Fruit fly (Drosophila melanogaster): ENCODE results near the gene Ctps.
A peak's percentile ranks its signal among the peaks of the same experiment; 100 is the strongest.

Ctps gene

dm6 chr3L:15136659-15137572, 39.2 kb downstream of the Ctps start, which contains the start of gene CG12316 (continued):
- peak; percentile 72 for TF ChIP-seq Kr (GFP tag; optimal IDR thresholded peaks at IDR 0.05)
- TF ChIP-seq CG12219 (GFP tag; optimal IDR thresholded peaks at IDR 0.05), result peak; percentile 95
- TF ChIP-seq Hey (tag; optimal IDR thresholded peaks at IDR 0.05), result peak; percentile 75
- peak; percentile 88 for TF ChIP-seq Bteb2 (GFP tag; optimal IDR thresholded peaks at IDR 0.05)
- no peak for TF ChIP-seq br (optimal IDR thresholded peaks at IDR 0.05)
- TF ChIP-seq pan (optimal IDR thresholded peaks at IDR 0.05), result no peak
- peak in 1 of 2 experiments; percentile 82 for TF ChIP-seq pan (GFP tag; optimal IDR thresholded peaks at IDR 0.05 in 1 of 2, IDR thresholded peaks at IDR 0.05 in 1 of 2)
- TF ChIP-seq Nf-YB (GFP tag; optimal IDR thresholded peaks at IDR 0.05), result peak; percentile 80
- TF ChIP-seq Ssrp (tag; optimal IDR thresholded peaks at IDR 0.05), result peak; percentile 88
- TF ChIP-seq Mrtf (GFP tag; IDR thresholded peaks at IDR 0.05), result peak; percentile 79
- TF ChIP-seq CG18262 (tag; optimal IDR thresholded peaks at IDR 0.05), result peak; percentile 95
- TF ChIP-seq CG9932 (GFP tag; IDR thresholded peaks at IDR 0.05), result peak; percentile 81
- TF ChIP-seq CG2202 (tag; optimal IDR thresholded peaks at IDR 0.05), result peak; percentile 92
- TF ChIP-seq Oaz (GFP tag; IDR thresholded peaks at IDR 0.05), result peak; percentile 63
- TF ChIP-seq jumu (GFP tag; optimal IDR thresholded peaks at IDR 0.05), result peak; percentile 94
- TF ChIP-seq CG8290 (GFP tag; optimal IDR thresholded peaks at IDR 0.05), result peak; percentile 80
- peak in 1 of 2 experiments; percentile 85 for TF ChIP-seq CG8290 (tag; optimal IDR thresholded peaks at IDR 0.05)
- TF ChIP-seq sim (GFP tag; IDR thresholded peaks at IDR 0.05), result peak; percentile 85
- TF ChIP-seq Dref (GFP tag; IDR thresholded peaks at IDR 0.05), result peak; percentile 71
- peak; percentile 94 for TF ChIP-seq Hmr (GFP tag; optimal IDR thresholded peaks at IDR 0.05)
- peak; percentile 85 for TF ChIP-seq CG5245 (GFP tag; optimal IDR thresholded peaks at IDR 0.05)
- peak; percentile 82 for TF ChIP-seq sob (GFP tag; IDR thresholded peaks at IDR 0.05)
- TF ChIP-seq cas (GFP tag; IDR thresholded peaks at IDR 0.05), result 0 out of 2 replicates have a peak, but pooled peaks have one; percentile 19
- peak; percentile 68 for TF ChIP-seq emc (GFP tag; optimal IDR thresholded peaks at IDR 0.05)
- TF ChIP-seq CG34422 (GFP tag; IDR thresholded peaks at IDR 0.05), result peak; percentile 69
- TF ChIP-seq Antp (GFP tag; optimal IDR thresholded peaks at IDR 0.05), result peak; percentile 90
- TF ChIP-seq CG9797 (GFP tag; optimal IDR thresholded peaks at IDR 0.05), result peak; percentile 50
- TF ChIP-seq Vsx1 (GFP tag; optimal IDR thresholded peaks at IDR 0.05), result peak; percentile 81
- peak; percentile 86 for TF ChIP-seq wek (GFP tag; optimal IDR thresholded peaks at IDR 0.05)
- TF ChIP-seq gsb (GFP tag; IDR thresholded peaks at IDR 0.05), result peak; percentile 76
- TF ChIP-seq CG11723 (GFP tag; optimal IDR thresholded peaks at IDR 0.05), result peak; percentile 89
- TF ChIP-seq HmgZ (tag; optimal IDR thresholded peaks at IDR 0.05), result peak; percentile 94
- peak; percentile 76 for TF ChIP-seq HmgD (GFP tag; optimal IDR thresholded peaks at IDR 0.05)
- TF ChIP-seq CG11093 (GFP tag; IDR thresholded peaks at IDR 0.05), result peak; percentile 76
- TF ChIP-seq CG9437 (GFP tag; optimal IDR thresholded peaks at IDR 0.05), result peak; percentile 85
- TF ChIP-seq HLH3B (GFP tag; IDR thresholded peaks at IDR 0.05), result peak; percentile 74
- TF ChIP-seq org-1 (GFP tag; optimal IDR thresholded peaks at IDR 0.05), result peak; percentile 94
- peak; percentile 94 for TF ChIP-seq CG13775 (GFP tag; optimal IDR thresholded peaks at IDR 0.05)
- peak; percentile 86 for TF ChIP-seq az2 (GFP tag; optimal IDR thresholded peaks at IDR 0.05)
- TF ChIP-seq scrt (GFP tag; optimal IDR thresholded peaks at IDR 0.05), result peak; percentile 88
- peak; percentile 90 for TF ChIP-seq Drgx (GFP tag; IDR thresholded peaks at IDR 0.05)
- peak; percentile 69 for TF ChIP-seq Lhr (GFP tag; optimal IDR thresholded peaks at IDR 0.05)
- TF ChIP-seq luna (GFP tag; optimal IDR thresholded peaks at IDR 0.05), result peak; percentile 77
- TF ChIP-seq CG4617 (GFP tag; optimal IDR thresholded peaks at IDR 0.05; ENCODE audit: borderline replicate concordance), result peak; percentile 71
- TF ChIP-seq CG7963 (GFP tag; IDR thresholded peaks at IDR 0.05; ENCODE audit: partially characterized antibody), result peak; percentile 59; the same call in 1 of the 3 replicates
- TF ChIP-seq CG15514 (GFP tag; optimal IDR thresholded peaks at IDR 0.05), result peak; percentile 87
- TF ChIP-seq kah (GFP tag; optimal IDR thresholded peaks at IDR 0.05), result peak; percentile 72
- TF ChIP-seq fd102C (GFP tag; optimal IDR thresholded peaks at IDR 0.05), result peak; percentile 76
- peak; percentile 91 for TF ChIP-seq tin (GFP tag; optimal IDR thresholded peaks at IDR 0.05)
- no peak for TF ChIP-seq CG11085 (GFP tag; IDR thresholded peaks at IDR 0.05)

Data from whole organism, embryonic.